Worm (Caenorhabditis elegans) whole organism, late embryonic: ENCODE measurements around the gene ZK355.8.

Experiments used
- K09A11.1 ChIP-seq: sonication (generic microtip); optimal IDR thresholded peaks from 2 replicates; lab custom pipeline; 2017; ENCODE audit warnings: antibody characterized with exemption, mild to moderate bottlenecking, missing genetic modification characterization, missing compliant biosample characterization; ENCODE audit not compliant: insufficient read depth
- ama-1 ChIP-seq: fragments of 150-350 bp; optimal IDR thresholded peaks from 2 replicates; lab custom pipeline; 2014
- dve-1 ChIP-seq: sonication (generic microtip); optimal IDR thresholded peaks from 2 replicates; lab custom pipeline; 2017; ENCODE audit warnings: antibody characterized with exemption, mild to moderate bottlenecking, missing genetic modification characterization, missing compliant biosample characterization
- elt-2 ChIP-seq: sonication (generic microtip); optimal IDR thresholded peaks from 2 replicates; lab custom pipeline; 2016; ENCODE audit warnings: missing genetic modification reagents, missing genetic modification characterization, missing compliant biosample characterization
- ets-4 ChIP-seq: sonication (generic microtip); optimal IDR thresholded peaks from 2 replicates; lab custom pipeline; 2016; ENCODE audit warnings: missing genetic modification characterization, missing compliant biosample characterization
- hlh-30 ChIP-seq: sonication (generic microtip); optimal IDR thresholded peaks from 2 replicates; lab custom pipeline; 2017; ENCODE audit warnings: antibody characterized with exemption, missing genetic modification characterization, missing compliant biosample characterization; ENCODE audit not compliant: insufficient read depth
- hlh-8 ChIP-seq: sonication (generic microtip); optimal IDR thresholded peaks from 2 replicates; lab custom pipeline; 2016; ENCODE audit warnings: missing genotype, missing genetic modification characterization, missing compliant biosample characterization
- lin-11 ChIP-seq: fragments of 200-800 bp; sonication (Bioruptor generic); optimal IDR thresholded peaks from 2 replicates; lab custom pipeline; 2018; ENCODE audit warnings: mild to moderate bottlenecking, missing genetic modification characterization, missing compliant biosample characterization
- nfya-1 ChIP-seq: sonication (generic microtip); optimal IDR thresholded peaks from 2 replicates; lab custom pipeline; 2017; ENCODE audit warnings: missing genetic modification characterization, mild to moderate bottlenecking, missing compliant biosample characterization, antibody characterized with exemption, moderate library complexity
- pha-4 ChIP-seq: fragments of 150-350 bp; optimal IDR thresholded peaks from 2 replicates; lab custom pipeline; 2018; ENCODE audit warnings: missing biosample characterization, missing genetic modification reagents, missing genetic modification characterization

ce11 chrII:2919074-2919857 lies 8.3 kb upstream of the ZK355.8 start, which contains the start of the genes ncap-1 and Y110A2AR.1:
- TF ChIP-seq hlh-8 (tag; lab: Kevin White, UChicago): no peak
- no peak for TF ChIP-seq lin-11 (tag; lab: Kevin White, UChicago)
- TF ChIP-seq elt-2: no peak
- TF ChIP-seq dve-1 (tag; lab: Kevin White, UChicago): no peak
- no peak for TF ChIP-seq nfya-1 (tag; lab: Kevin White, UChicago)
- TF ChIP-seq K09A11.1 (tag; lab: Kevin White, UChicago): no peak
- no peak for TF ChIP-seq pha-4 (tag; lab: Kevin White, UChicago)
- no peak for TF ChIP-seq ets-4 (tag; lab: Kevin White, UChicago)
- TF ChIP-seq ama-1 (lab: Kevin White, UChicago): no peak
- no peak for TF ChIP-seq hlh-30 (tag; lab: Kevin White, UChicago)
